Fruit fly (Drosophila melanogaster): Measurements from ENCODE around the gene Hrs.

- no peak for TF ChIP-seq CG8478 (optimal IDR thresholded peaks at IDR 0.05)
- TF ChIP-seq Dll (optimal IDR thresholded peaks at IDR 0.05): no peak
- TF ChIP-seq psq (optimal IDR thresholded peaks at IDR 0.05): no peak
- no peak for TF ChIP-seq usp (GFP tag; optimal IDR thresholded peaks at IDR 0.05)
- no peak for TF ChIP-seq pan (optimal IDR thresholded peaks at IDR 0.05)
These were observed at the start of gene Hrs for dm6 chr2L:2739820-2740230.

All from whole organism.